Fruit fly (Drosophila melanogaster) whole organism, embryonic: ENCODE results near the gene RpL24.

Experiments used
- Aef1 ChIP-seq: fragments of 200-800 bp; sonication (Bioruptor generic); IDR thresholded peaks from 3 replicates; pipeline ENCODE4 v1.3.6; 2022; ENCODE audit warnings: missing biosample characterization, missing genetic modification characterization
- Awh ChIP-seq: fragments of 200-800 bp; sonication (Bioruptor generic); IDR thresholded peaks from 2 replicates; pipeline ENCODE4, ENCODE4 v1.3.6; 2022; ENCODE audit warnings: missing biosample characterization, missing genetic modification characterization
- Bgb ChIP-seq: fragments of 200-800 bp; sonication (Bioruptor generic); IDR thresholded peaks from 2 replicates; pipeline ENCODE4 v1.3.6; 2022; ENCODE audit warnings: missing biosample characterization, missing genetic modification characterization; ENCODE audit not compliant: partially characterized antibody
- CG1024 ChIP-seq: fragments of 200-800 bp; sonication (Bioruptor generic); IDR thresholded peaks from 2 replicates; pipeline ENCODE4 v1.3.6; 2022; ENCODE audit warnings: missing biosample characterization, missing genetic modification characterization
- CG10543 ChIP-seq: fragments of 200-800 bp; sonication (Bioruptor generic); optimal IDR thresholded peaks from 3 replicates; lab custom pipeline; 2017; ENCODE audit warnings: missing biosample characterization, mild to moderate bottlenecking, missing genetic modification characterization, moderate library complexity
- CG11504 ChIP-seq: fragments of 200-800 bp; sonication (Bioruptor generic); optimal IDR thresholded peaks from 3 replicates; lab custom pipeline; 2019; ENCODE audit warnings: missing biosample characterization, mild to moderate bottlenecking, missing genetic modification characterization, moderate library complexity
- CG12104 ChIP-seq: fragments of 200-800 bp; sonication (Bioruptor generic); optimal IDR thresholded peaks from 3 replicates; lab custom pipeline; 2016; ENCODE audit warnings: missing biosample characterization, missing genetic modification characterization
- CG1602 ChIP-seq: fragments of 200-800 bp; sonication (Bioruptor generic); optimal IDR thresholded peaks from 3 replicates; lab custom pipeline; 2016; ENCODE audit warnings: missing biosample characterization, missing genetic modification characterization
- CG17328 ChIP-seq: fragments of 200-800 bp; sonication (Bioruptor generic); IDR thresholded peaks from 2 replicates; pipeline ENCODE4 v1.3.6; 2022; ENCODE audit warnings: missing biosample characterization, missing genetic modification characterization
- CG2202 ChIP-seq: fragments of 200-800 bp; sonication (Bioruptor generic); optimal IDR thresholded peaks from 2 replicates; lab custom pipeline; 2018; ENCODE audit warnings: missing biosample characterization, mild to moderate bottlenecking, missing genetic modification characterization
- CG3163 ChIP-seq: fragments of 200-800 bp; sonication (Bioruptor generic); optimal IDR thresholded peaks from 3 replicates; lab custom pipeline; 2016; ENCODE audit warnings: missing biosample characterization, missing genetic modification characterization
- CG32767 ChIP-seq: fragments of 200-800 bp; sonication (Bioruptor generic); IDR thresholded peaks from 2 replicates; pipeline ENCODE4 v1.3.6; 2022; ENCODE audit warnings: missing biosample characterization, missing genetic modification characterization
- CG4328 ChIP-seq: fragments of 200-800 bp; sonication (Bioruptor generic); optimal IDR thresholded peaks from 3 replicates; lab custom pipeline; 2017; ENCODE audit warnings: missing biosample characterization, missing genetic modification reagents, missing genetic modification characterization
- CG4820 ChIP-seq: fragments of 200-800 bp; sonication (Bioruptor generic); optimal IDR thresholded peaks from 3 replicates; lab custom pipeline; 2016; ENCODE audit warnings: missing biosample characterization, missing genetic modification characterization
- CG5953 ChIP-seq: fragments of 200-800 bp; sonication (Bioruptor generic); IDR thresholded peaks from 2 replicates; pipeline ENCODE4 v1.3.6; 2022; ENCODE audit warnings: missing biosample characterization, missing genetic modification characterization
- CG6683 ChIP-seq: fragments of 200-800 bp; sonication (Bioruptor generic); optimal IDR thresholded peaks from 2 replicates; lab custom pipeline; 2017; ENCODE audit warnings: missing biosample characterization, mild to moderate bottlenecking, missing genetic modification characterization, missing genetic modification reagents
- CG7556 ChIP-seq: fragments of 200-800 bp; sonication (Bioruptor generic); optimal IDR thresholded peaks from 2 replicates; lab custom pipeline; 2017; ENCODE audit warnings: missing biosample characterization, mild to moderate bottlenecking, missing genetic modification characterization
- CG8478 ChIP-seq: fragments of >200 bp; optimal IDR thresholded peaks from 2 replicates; lab custom pipeline; 2018
- CG8765 ChIP-seq: fragments of 200-800 bp; sonication (Bioruptor generic); IDR thresholded peaks from 2 replicates; pipeline ENCODE4 v1.3.6; 2022; ENCODE audit warnings: missing biosample characterization, missing genetic modification characterization
- CHES-1-like ChIP-seq: fragments of 200-800 bp; sonication (Bioruptor generic); optimal IDR thresholded peaks from 2 replicates; lab custom pipeline; 2016; ENCODE audit warnings: missing biosample characterization, missing genetic modification characterization
- Chrac-16 ChIP-seq: fragments of 200-800 bp; sonication (Bioruptor generic); optimal IDR thresholded peaks from 3 replicates; lab custom pipeline; 2016; ENCODE audit warnings: missing biosample characterization, missing genetic modification characterization
- Drgx ChIP-seq: fragments of 200-800 bp; sonication (Bioruptor generic); IDR thresholded peaks from 2 replicates; pipeline ENCODE4 v1.3.6; 2022; ENCODE audit warnings: missing biosample characterization, missing genetic modification characterization
- Ets65A ChIP-seq: fragments of 200-800 bp; sonication (Bioruptor generic); peaks from one replicate; lab custom pipeline; 2016; ENCODE audit warnings: missing biosample characterization, missing genetic modification characterization
- Hand ChIP-seq: fragments of 200-800 bp; sonication (Bioruptor generic); optimal IDR thresholded peaks from 2 replicates; lab custom pipeline; 2017; ENCODE audit warnings: mild to moderate bottlenecking, missing biosample characterization, missing genetic modification reagents, missing genetic modification characterization
- MBD-R2 ChIP-seq: fragments of 200-800 bp; sonication (Bioruptor generic); IDR thresholded peaks from 2 replicates; pipeline ENCODE4 v1.3.6; 2022; ENCODE audit warnings: missing biosample characterization, missing genetic modification characterization
- Pdp1 ChIP-seq, 2 experiments: fragments of 200-800 bp; sonication (Bioruptor generic); optimal IDR thresholded peaks; 3 replicates each; lab custom pipeline; 2016; ENCODE audit warnings: missing biosample characterization in 2 of 2, missing genetic modification characterization in 2 of 2, mild to moderate bottlenecking in 1 of 2, moderate library complexity in 1 of 2
- Sox102F ChIP-seq: fragments of 200-800 bp; sonication (Bioruptor generic); optimal IDR thresholded peaks from 2 replicates; lab custom pipeline; 2018; ENCODE audit warnings: missing biosample characterization, mild to moderate bottlenecking, missing genetic modification characterization, moderate library complexity
- Sry-β ChIP-seq: fragments of 200-800 bp; sonication (Bioruptor generic); optimal IDR thresholded peaks from 2 replicates; lab custom pipeline; 2018; ENCODE audit warnings: missing biosample characterization, mild to moderate bottlenecking, missing genetic modification characterization, moderate library complexity
- ara ChIP-seq: fragments of 200-800 bp; sonication (Bioruptor generic); IDR thresholded peaks from 2 replicates; pipeline ENCODE4 v1.3.6; 2022; ENCODE audit warnings: missing biosample characterization, missing genetic modification characterization
- cad ChIP-seq: fragments of >200 bp; optimal IDR thresholded peaks from 2 replicates; lab custom pipeline; 2017; ENCODE audit warnings: missing biosample characterization, missing genetic modification characterization
- ci ChIP-seq: fragments of 200-800 bp; sonication (Bioruptor generic); IDR thresholded peaks from 3 replicates; pipeline ENCODE4 v1.3.6; 2022; ENCODE audit warnings: missing biosample characterization, missing genetic modification characterization
- crc ChIP-seq: fragments of 200-800 bp; sonication (Bioruptor generic); optimal IDR thresholded peaks from 2 replicates; lab custom pipeline; 2016; ENCODE audit warnings: missing biosample characterization, missing genetic modification characterization
- dan ChIP-seq: fragments of 200-800 bp; sonication (Bioruptor generic); IDR thresholded peaks from 2 replicates; pipeline ENCODE4 v1.3.6; 2022; ENCODE audit warnings: missing biosample characterization, missing genetic modification characterization
- dimm ChIP-seq: fragments of 200-800 bp; sonication (Bioruptor generic); IDR thresholded peaks from 2 replicates; pipeline ENCODE4 v1.3.6; 2022; ENCODE audit warnings: missing biosample characterization, missing genetic modification characterization
- ems ChIP-seq: fragments of 200-800 bp; sonication (Bioruptor generic); optimal IDR thresholded peaks from 3 replicates; lab custom pipeline; 2016; ENCODE audit warnings: missing biosample characterization, missing genetic modification characterization
- eve ChIP-seq, 2 experiments: fragments of >200 bp; optimal IDR thresholded peaks; 2 replicates each; lab custom pipeline; 2017; ENCODE audit warnings: missing biosample characterization in 2 of 2, missing genetic modification characterization in 2 of 2
- gcm2 ChIP-seq: fragments of 200-800 bp; sonication (Bioruptor generic); optimal IDR thresholded peaks from 2 replicates; lab custom pipeline; 2016; ENCODE audit warnings: missing biosample characterization, missing genetic modification characterization
- maf-S ChIP-seq: fragments of 200-800 bp; sonication (Bioruptor generic); optimal IDR thresholded peaks from 2 replicates; lab custom pipeline; 2016; ENCODE audit warnings: missing biosample characterization, missing genetic modification characterization
- otp ChIP-seq: fragments of 200-800 bp; sonication (Bioruptor generic); IDR thresholded peaks from 3 replicates; pipeline ENCODE4, ENCODE4 v1.3.6; 2022; ENCODE audit warnings: missing biosample characterization, missing genetic modification characterization
- peb ChIP-seq: fragments of 200-800 bp; sonication (Bioruptor generic); IDR thresholded peaks from 2 replicates; pipeline ENCODE4 v1.3.6; 2022; ENCODE audit warnings: missing biosample characterization, missing genetic modification characterization
- prd ChIP-seq, 3 experiments: fragments of >200 bp in 2 of 3; fragments of 200-800 bp in 1 of 3; sonication (Bioruptor generic) in 1 of 3; optimal IDR thresholded peaks in 2 of 3; IDR thresholded peaks in 1 of 3; 2 replicates in 2 of 3; 3 replicates in 1 of 3; pipeline versions ENCODE4 v1.3.6 to Lab custom; 2017 to 2022; ENCODE audit warnings: missing biosample characterization in 1 of 3, missing genetic modification characterization in 1 of 3
- rib ChIP-seq: fragments of 200-800 bp; sonication (Bioruptor generic); IDR thresholded peaks from 2 replicates; pipeline ENCODE4 v1.3.6; 2022; ENCODE audit warnings: missing biosample characterization, missing genetic modification characterization
- run ChIP-seq: fragments of 200-800 bp; sonication (Bioruptor generic); optimal IDR thresholded peaks from 3 replicates; lab custom pipeline; 2018; ENCODE audit warnings: missing biosample characterization, mild to moderate bottlenecking, missing genetic modification characterization
- sd ChIP-seq: fragments of 200-800 bp; sonication (Bioruptor generic); optimal IDR thresholded peaks from 3 replicates; lab custom pipeline; 2018; ENCODE audit warnings: missing biosample characterization, mild to moderate bottlenecking, missing genetic modification characterization, moderate library complexity
- sim ChIP-seq: fragments of 200-800 bp; sonication (Bioruptor generic); IDR thresholded peaks from 2 replicates; pipeline ENCODE4 v1.3.6; 2022; ENCODE audit warnings: missing biosample characterization, missing genetic modification characterization
- sna ChIP-seq: fragments of 200-800 bp; sonication (Bioruptor generic); IDR thresholded peaks from 2 replicates; pipeline ENCODE4 v1.3.6; 2022; ENCODE audit warnings: missing biosample characterization, missing genetic modification characterization; ENCODE audit not compliant: partially characterized antibody
- stc ChIP-seq: fragments of 200-800 bp; sonication (Bioruptor generic); IDR thresholded peaks from 2 replicates; pipeline ENCODE4 v1.3.6; 2022; ENCODE audit warnings: missing biosample characterization, missing genetic modification characterization
- trem ChIP-seq: fragments of 200-800 bp; optimal IDR thresholded peaks from 3 replicates; lab custom pipeline; 2019; ENCODE audit warnings: missing biosample characterization, mild to moderate bottlenecking, missing genetic modification characterization, moderate library complexity
- trh ChIP-seq: fragments of 200-800 bp; sonication (Bioruptor generic); optimal IDR thresholded peaks from 2 replicates; lab custom pipeline; 2016; ENCODE audit warnings: missing biosample characterization, missing genetic modification characterization
- zen2 ChIP-seq: fragments of 200-800 bp; sonication (Bioruptor generic); IDR thresholded peaks from 3 replicates; pipeline ENCODE4 v1.3.6; 2022; ENCODE audit warnings: missing biosample characterization, missing genetic modification characterization; ENCODE audit not compliant: partially characterized antibody
- zfh1 ChIP-seq: fragments of 200-800 bp; sonication (Bioruptor generic); IDR thresholded peaks from 3 replicates; pipeline ENCODE4 v1.3.6; 2022; ENCODE audit warnings: missing biosample characterization, missing genetic modification characterization
- zfh2 ChIP-seq: fragments of 200-800 bp; sonication (Bioruptor generic); optimal IDR thresholded peaks from 2 replicates; lab custom pipeline; 2016; ENCODE audit warnings: missing biosample characterization, missing genetic modification characterization

RpL24 gene

dm6 chr2L:13387255-13387654 lies 7.7 kb downstream of the RpL24 start, which contains the start of the genes Ing5 and CG7099 (continued):
- TF ChIP-seq Sox102F (GFP tag; lab: Kevin White, UChicago) (peak; percentile 98), rib (GFP tag; lab: Robert Waterston, UW) (peak; percentile 93), CG8765 (peak; percentile 96), Drgx (GFP tag; lab: Robert Waterston, UW) (peak; percentile 88), ara (GFP tag; lab: Robert Waterston, UW) (peak; percentile 96), gcm2 (GFP tag; lab: Kevin White, UChicago) (peak; percentile 91), CG5953 (GFP tag; lab: Robert Waterston, UW) (peak; percentile 92), CHES-1-like (peak; percentile 88), CG1024 (peak; percentile 92), eve (GFP tag; optimal IDR thresholded peaks at IDR 0.05; lab: Kevin White, UChicago) (no peak), Hand (GFP tag; lab: Kevin White, UChicago) (peak; percentile 81), zfh1 (GFP tag; lab: Robert Waterston, UW) (peak; percentile 97), sd (tag; lab: Kevin White, UChicago) (peak; percentile 95), Ets65A (peak; percentile 98), otp (peak; percentile 97), CG11504 (tag; lab: Kevin White, UChicago) (peak; percentile 94), zfh2 (GFP tag; lab: Kevin White, UChicago) (peak; percentile 95), ci (GFP tag; lab: Robert Waterston, UW) (peak; percentile 97), CG2202 (tag; lab: Kevin White, UChicago) (peak; percentile 90), run (peak; percentile 90), dan (GFP tag; lab: Robert Waterston, UW) (peak; percentile 87), CG12104 (peak; percentile 94), CG6683 (GFP tag; lab: Kevin White, UChicago) (peak; percentile 85), Bgb (peak; percentile 75), CG7556 (peak; percentile 92), peb (GFP tag; lab: Robert Waterston, UW) (peak; percentile 94), CG4328 (GFP tag; lab: Kevin White, UChicago) (peak; percentile 94), sim (GFP tag; lab: Robert Waterston, UW) (peak; percentile 82; the same call in 1 of the 2 replicates), stc (peak; percentile 94), cad (GFP tag; lab: Kevin White, UChicago) (no peak), maf-S (peak; percentile 91), CG8478 (lab: Kevin White, UChicago) (no peak), CG10543 (GFP tag; lab: Kevin White, UChicago) (peak; percentile 92), MBD-R2 (peak; percentile 99), prd (optimal IDR thresholded peaks at IDR 0.05; lab: Kevin White, UChicago) (no peak), prd (GFP tag; IDR thresholded peaks at IDR 0.05; lab: Robert Waterston, UW) (peak; percentile 98), zen2 (GFP tag; lab: Robert Waterston, UW) (no peak; the same call in 2 of the 3 replicates), trem (tag; lab: Kevin White, UChicago) (peak; percentile 95), ems (GFP tag; lab: Kevin White, UChicago) (peak; percentile 95), CG17328 (peak; percentile 96), Chrac-16 (GFP tag; lab: Kevin White, UChicago) (peak; percentile 97), Pdp1 (GFP tag; optimal IDR thresholded peaks at IDR 0.05; lab: Kevin White, UChicago) (peak; percentile 92 to 94), trh (GFP tag; lab: Kevin White, UChicago) (peak; percentile 92), Awh (GFP tag; lab: Robert Waterston, UW) (peak; percentile 94), CG32767 (peak; percentile 95), Aef1 (GFP tag; lab: Robert Waterston, UW) (peak; percentile 98), dimm (peak; percentile 76), CG3163 (peak; percentile 61), Sry-β (GFP tag; lab: Kevin White, UChicago) (peak; percentile 67), sna (peak; percentile 67), CG4820 (GFP tag; lab: Kevin White, UChicago) (peak; percentile 94), CG1602 (GFP tag; lab: Kevin White, UChicago) (peak; percentile 98), crc (GFP tag; lab: Kevin White, UChicago) (peak; percentile 68)
